Worm (Caenorhabditis elegans) whole organism, L4/young adult: ENCODE results near the gene math-48.

Source experiments
- W03F9.2 ChIP-seq: fragments of 150-350 bp; optimal IDR thresholded peaks from 2 replicates; lab custom pipeline; 2014; ENCODE audit warnings: missing biosample characterization, missing genetic modification characterization
- dao-5 ChIP-seq: sonication (generic microtip); optimal IDR thresholded peaks from 2 replicates; lab custom pipeline; 2016; ENCODE audit warnings: missing genotype, missing genetic modification characterization, moderate library complexity, missing compliant biosample characterization
- him-1 ChIP-seq: sonication (generic microtip); optimal IDR thresholded peaks from 2 replicates; lab custom pipeline; 2016; ENCODE audit warnings: missing genotype, missing genetic modification reagents, missing genetic modification characterization, missing compliant biosample characterization

- TF ChIP-seq him-1 (tag; lab: Kevin White, UChicago) (no peak), W03F9.2 (no peak), dao-5 (tag; lab: Kevin White, UChicago) (no peak)
These were observed 1.2 kb downstream of the math-48 start, which contains the start of gene ZK250.14 for ce11 chrII:1945093-1945492.
